Worm (Caenorhabditis elegans) whole organism, L2 larva: ENCODE results near the gene F35H10.10.

Experiments
- C34F6.9 ChIP-seq: fragments of 150-350 bp; optimal IDR thresholded peaks from 2 replicates; lab custom pipeline; 2014; ENCODE audit warnings: missing biosample characterization, missing genetic modification characterization
- egl-27 ChIP-seq: sonication (generic microtip); optimal IDR thresholded peaks from 3 replicates; lab custom pipeline; 2017; ENCODE audit warnings: missing biosample characterization, missing genetic modification reagents, missing genetic modification characterization
- snpc-4 ChIP-seq: fragments of 150-350 bp; optimal IDR thresholded peaks from 2 replicates; lab custom pipeline; 2014; ENCODE audit warnings: missing biosample characterization, missing genetic modification characterization
- ztf-11 ChIP-seq: sonication (generic microtip); optimal IDR thresholded peaks from 2 replicates; lab custom pipeline; 2017; ENCODE audit warnings: missing biosample characterization, missing genetic modification characterization

- no peak for TF ChIP-seq snpc-4 (tag; lab: Kevin White, UChicago)
- TF ChIP-seq ztf-11 (tag; lab: Kevin White, UChicago): no peak
- no peak for TF ChIP-seq egl-27 (tag; lab: Kevin White, UChicago)
- TF ChIP-seq C34F6.9: no peak
Observed at ce11 chrIV:8317800-8318199, 5.1 kb upstream of the F35H10.10 start.
